Worm (Caenorhabditis elegans): Measurements from ENCODE around the gene nas-7.

The nas-7 gene

ce11 chrII:7381947-7382346 lies 20.6 kb downstream of the nas-7 start:
- TF ChIP-seq ceh-40 (GFP tag; IDR thresholded peaks at IDR 0.05) (no peak), nhr-80 (tag; optimal IDR thresholded peaks at IDR 0.05) (peak; percentile 68), T07F8.4 (tag; optimal IDR thresholded peaks at IDR 0.05) (no peak), unc-62 (GFP tag; optimal IDR thresholded peaks at IDR 0.05) (peak; percentile 33), egrh-3 (GFP tag; IDR thresholded peaks at IDR 0.05) (no peak), F33H1.4 (GFP tag; IDR thresholded peaks at IDR 0.05) (no peak), hlh-26 (GFP tag; conservative IDR thresholded peaks at IDR 0.05) (no peak)

- TF ChIP-seq F23B12.7 (tag; optimal IDR thresholded peaks at IDR 0.05; ENCODE audit: insufficient read depth) (no peak), dpl-1 (GFP tag; optimal IDR thresholded peaks at IDR 0.05) (no peak), cebp-2 (GFP tag; IDR thresholded peaks at IDR 0.05) (no peak), attf-6 (GFP tag; IDR thresholded peaks at IDR 0.05) (no peak), snpc-1.1 (tag; optimal IDR thresholded peaks at IDR 0.05; ENCODE audit: insufficient read depth) (no peak), let-607 (tag; optimal IDR thresholded peaks at IDR 0.05) (no peak), dpff-1 (tag; optimal IDR thresholded peaks at IDR 0.05) (no peak), attf-5 (GFP tag; optimal IDR thresholded peaks at IDR 0.05) (no peak), F22D6.2 (tag; optimal IDR thresholded peaks at IDR 0.05) (no peak), fkh-3 (tag; optimal IDR thresholded peaks at IDR 0.05) (no peak), unc-130 (GFP tag; optimal IDR thresholded peaks at IDR 0.05) (no peak), him-1 (tag; optimal IDR thresholded peaks at IDR 0.05) (no peak), madf-10 (tag; optimal IDR thresholded peaks at IDR 0.05) (no peak), hlh-26 (GFP tag; conservative IDR thresholded peaks at IDR 0.05) (no peak), nfya-2 (GFP tag; IDR thresholded peaks at IDR 0.05) (no peak), aptf-3 (GFP tag; IDR thresholded peaks at IDR 0.05) (no peak), chd-7 (tag; optimal IDR thresholded peaks at IDR 0.05) (no peak), ekl-4 (GFP tag; IDR thresholded peaks at IDR 0.05) (no peak), nhr-27 (tag; optimal IDR thresholded peaks at IDR 0.05) (no peak)
These were observed 21.3 kb downstream of the nas-7 start, which contains the start of gene C07D10.5 for ce11 chrII:7381142-7381611. C07D10.5 (plus strand) TSS chrII:7381561.

ce11 chrII:7379021-7379420 lies 23.5 kb downstream of the nas-7 start, which contains the start of gene C07D10.6:
C07D10.6 (plus strand) TSS chrII:7379321.
- TF ChIP-seq die-1 (tag; optimal IDR thresholded peaks at IDR 0.05) (no peak), dpl-1 (GFP tag; optimal IDR thresholded peaks at IDR 0.05) (no peak), fkh-3 (tag; optimal IDR thresholded peaks at IDR 0.05) (no peak), ceh-91 (GFP tag; IDR thresholded peaks at IDR 0.05) (no peak), let-526 (GFP tag; IDR thresholded peaks at IDR 0.05) (no peak), rcor-1 (GFP tag; IDR thresholded peaks at IDR 0.05) (no peak), zim-3 (tag; optimal IDR thresholded peaks at IDR 0.05) (no peak), mel-28 (tag; optimal IDR thresholded peaks at IDR 0.05; ENCODE audit: borderline replicate concordance) (no peak), F22D6.2 (tag; optimal IDR thresholded peaks at IDR 0.05) (no peak), ztf-25 (GFP tag; IDR thresholded peaks at IDR 0.05) (no peak), snpc-3.4 (tag; optimal IDR thresholded peaks at IDR 0.05) (no peak), mxl-1 (tag; optimal IDR thresholded peaks at IDR 0.05) (no peak), hrde-1 (tag; optimal IDR thresholded peaks at IDR 0.05; ENCODE audit: borderline replicate concordance) (no peak), sdz-38 (tag; optimal IDR thresholded peaks at IDR 0.05) (no peak), snpc-4 (GFP tag; optimal IDR thresholded peaks at IDR 0.05) (no peak), snpc-4 (tag; optimal IDR thresholded peaks at IDR 0.05) (no peak)
